Fruit fly (Drosophila melanogaster) whole organism, embryonic: ENCODE results near the gene Cad88C.

Experiments
- Aef1 ChIP-seq: fragments of 200-800 bp; sonication (Bioruptor generic); IDR thresholded peaks from 3 replicates; pipeline ENCODE4 v1.3.6; 2022; ENCODE audit warnings: missing biosample characterization, missing genetic modification characterization
- B-H1 ChIP-seq: fragments of 200-800 bp; sonication (Bioruptor generic); IDR thresholded peaks from 3 replicates; pipeline ENCODE4 v1.3.6; 2022; ENCODE audit warnings: missing biosample characterization, missing genetic modification characterization
- B-H2 ChIP-seq: fragments of 200-800 bp; sonication (Bioruptor generic); optimal IDR thresholded peaks from 2 replicates; lab custom pipeline; 2018; ENCODE audit warnings: missing biosample characterization, mild to moderate bottlenecking, missing genetic modification characterization
- BtbVII ChIP-seq: fragments of 200-800 bp; sonication (Bioruptor generic); optimal IDR thresholded peaks from 3 replicates; lab custom pipeline; 2017; ENCODE audit warnings: missing biosample characterization, mild to moderate bottlenecking, missing genetic modification characterization
- CG10366 ChIP-seq: fragments of 200-800 bp; sonication (Bioruptor generic); IDR thresholded peaks from 2 replicates; pipeline ENCODE4 v1.3.6; 2022; ENCODE audit warnings: missing biosample characterization, missing genetic modification characterization
- CG11085 ChIP-seq: fragments of 200-800 bp; sonication (Bioruptor generic); IDR thresholded peaks from 2 replicates; pipeline ENCODE4 v1.3.6; 2022; ENCODE audit warnings: missing biosample characterization, missing genetic modification characterization
- CG11456 ChIP-seq: fragments of 200-800 bp; sonication (Bioruptor generic); IDR thresholded peaks from 3 replicates; pipeline ENCODE4 v1.3.6; 2022; ENCODE audit warnings: missing biosample characterization, missing genetic modification characterization
- CG12155 ChIP-seq: fragments of 200-800 bp; sonication (Bioruptor generic); optimal IDR thresholded peaks from 3 replicates; lab custom pipeline; 2016; ENCODE audit warnings: missing biosample characterization, missing genetic modification characterization
- CG12219 ChIP-seq: fragments of 200-800 bp; sonication (Bioruptor generic); optimal IDR thresholded peaks from 3 replicates; lab custom pipeline; 2018; ENCODE audit warnings: missing biosample characterization, mild to moderate bottlenecking, missing genetic modification characterization
- CG12769 ChIP-seq: fragments of 200-800 bp; sonication (Bioruptor generic); optimal IDR thresholded peaks from 2 replicates; lab custom pipeline; 2019; ENCODE audit warnings: missing biosample characterization, mild to moderate bottlenecking, missing genetic modification characterization, moderate library complexity
- CG15011 ChIP-seq: fragments of 200-800 bp; sonication (Bioruptor generic); optimal IDR thresholded peaks from 3 replicates; lab custom pipeline; 2018; ENCODE audit warnings: missing biosample characterization, mild to moderate bottlenecking, missing genetic modification characterization
- CG17359 ChIP-seq: fragments of 200-800 bp; sonication (Bioruptor generic); optimal IDR thresholded peaks from 3 replicates; lab custom pipeline; 2018; ENCODE audit warnings: missing biosample characterization, mild to moderate bottlenecking, missing genetic modification characterization, moderate library complexity
- CG18599 ChIP-seq: fragments of 200-800 bp; sonication (Bioruptor generic); optimal IDR thresholded peaks from 3 replicates; lab custom pipeline; 2017; ENCODE audit warnings: missing biosample characterization, missing genetic modification characterization, mild to moderate bottlenecking, moderate library complexity, missing genetic modification reagents
- CG3163 ChIP-seq: fragments of 200-800 bp; sonication (Bioruptor generic); optimal IDR thresholded peaks from 3 replicates; lab custom pipeline; 2016; ENCODE audit warnings: missing biosample characterization, missing genetic modification characterization
- CG32767 ChIP-seq: fragments of 200-800 bp; sonication (Bioruptor generic); IDR thresholded peaks from 2 replicates; pipeline ENCODE4 v1.3.6; 2022; ENCODE audit warnings: missing biosample characterization, missing genetic modification characterization
- CG33213 ChIP-seq: fragments of 200-800 bp; sonication (Bioruptor generic); optimal IDR thresholded peaks from 3 replicates; lab custom pipeline; 2016; ENCODE audit warnings: missing biosample characterization, missing genetic modification characterization
- CG3847 ChIP-seq: fragments of 200-800 bp; sonication (Bioruptor generic); IDR thresholded peaks from 2 replicates; pipeline ENCODE4 v1.3.6; 2022; ENCODE audit warnings: missing biosample characterization, missing genetic modification characterization
- CG4328 ChIP-seq: fragments of 200-800 bp; sonication (Bioruptor generic); optimal IDR thresholded peaks from 3 replicates; lab custom pipeline; 2017; ENCODE audit warnings: missing biosample characterization, missing genetic modification reagents, missing genetic modification characterization
- CG4617 ChIP-seq: fragments of 200-800 bp; sonication (Bioruptor generic); optimal IDR thresholded peaks from 3 replicates; lab custom pipeline; 2016; ENCODE audit warnings: missing biosample characterization, missing genetic modification characterization, borderline replicate concordance
- CG7271 ChIP-seq: fragments of 200-800 bp; sonication (Bioruptor generic); optimal IDR thresholded peaks from 2 replicates; lab custom pipeline; 2018; ENCODE audit warnings: missing biosample characterization, mild to moderate bottlenecking, missing genetic modification characterization, moderate library complexity
- CG8388 ChIP-seq: fragments of 200-800 bp; sonication (Bioruptor generic); optimal IDR thresholded peaks from 2 replicates; lab custom pipeline; 2019; ENCODE audit warnings: missing biosample characterization, mild to moderate bottlenecking, missing genetic modification characterization, moderate library complexity
- CG9609 ChIP-seq: fragments of 200-800 bp; sonication (Bioruptor generic); optimal IDR thresholded peaks from 3 replicates; lab custom pipeline; 2016; ENCODE audit warnings: missing biosample characterization, missing genetic modification characterization
- CG9932 ChIP-seq: fragments of 200-800 bp; sonication (Bioruptor generic); IDR thresholded peaks from 2 replicates; pipeline ENCODE4 v1.3.6; 2022; ENCODE audit warnings: missing biosample characterization, missing genetic modification characterization
- Chrac-16 ChIP-seq: fragments of 200-800 bp; sonication (Bioruptor generic); optimal IDR thresholded peaks from 3 replicates; lab custom pipeline; 2016; ENCODE audit warnings: missing biosample characterization, missing genetic modification characterization
- CkIIα-i1 ChIP-seq: fragments of 200-800 bp; sonication (Bioruptor generic); IDR thresholded peaks from 2 replicates; pipeline ENCODE4 v1.3.6; 2022; ENCODE audit warnings: missing biosample characterization, missing genetic modification characterization
- Dfd ChIP-seq, 2 experiments: fragments of >200 bp; optimal IDR thresholded peaks; 2 replicates each; lab custom pipeline; 2017; ENCODE audit warnings: missing biosample characterization in 2 of 2, missing genetic modification characterization in 2 of 2
- Dp ChIP-seq: fragments of 200-800 bp; sonication (Bioruptor generic); optimal IDR thresholded peaks from 2 replicates; lab custom pipeline; 2018; ENCODE audit warnings: missing biosample characterization, mild to moderate bottlenecking, missing genetic modification characterization, moderate library complexity
- GATAe ChIP-seq: fragments of 200-800 bp; sonication (Bioruptor generic); conservative IDR thresholded peaks from 2 replicates; pipeline ENCODE4 v1.3.6; 2022; ENCODE audit warnings: missing biosample characterization, missing genetic modification characterization
- HHEX ChIP-seq: fragments of 200-800 bp; sonication (Bioruptor generic); optimal IDR thresholded peaks from 3 replicates; lab custom pipeline; 2017; ENCODE audit warnings: missing biosample characterization, mild to moderate bottlenecking, missing genetic modification characterization, missing genetic modification reagents
- Hmx ChIP-seq: fragments of 200-800 bp; sonication (Bioruptor generic); optimal IDR thresholded peaks from 2 replicates; lab custom pipeline; 2016; ENCODE audit warnings: missing biosample characterization, missing genetic modification characterization
- Hsf ChIP-seq: fragments of 200-800 bp; sonication (Bioruptor generic); optimal IDR thresholded peaks from 3 replicates; lab custom pipeline; 2016; ENCODE audit warnings: missing biosample characterization, missing genetic modification characterization
- Meics ChIP-seq: fragments of 200-800 bp; sonication (Bioruptor generic); optimal IDR thresholded peaks from 2 replicates; lab custom pipeline; 2017; ENCODE audit warnings: missing biosample characterization, mild to moderate bottlenecking, missing genetic modification characterization
- Side ChIP-seq: fragments of 200-800 bp; sonication (Bioruptor generic); optimal IDR thresholded peaks from 2 replicates; lab custom pipeline; 2016; ENCODE audit warnings: missing biosample characterization, missing genetic modification characterization
- Stat92E ChIP-seq, 3 experiments: fragments of >200 bp in 2 of 3; fragments of 200-800 bp in 1 of 3; sonication (Bioruptor generic) in 1 of 3; optimal IDR thresholded peaks; 2 replicates each; lab custom pipeline; 2017 to 2019; ENCODE audit warnings: missing biosample characterization in 3 of 3, missing genetic modification characterization in 3 of 3, mild to moderate bottlenecking in 1 of 3, moderate library complexity in 1 of 3
- Taf1 ChIP-seq: fragments of 200-800 bp; sonication (Bioruptor generic); IDR thresholded peaks from 2 replicates; pipeline ENCODE4 v1.3.6; 2022; ENCODE audit warnings: missing biosample characterization, missing genetic modification characterization
- Xbp1 ChIP-seq: fragments of 200-800 bp; sonication (Bioruptor generic); optimal IDR thresholded peaks from 3 replicates; lab custom pipeline; 2016; ENCODE audit warnings: missing biosample characterization, mild to moderate bottlenecking, missing genetic modification characterization
- esg ChIP-seq: fragments of 200-800 bp; sonication (Bioruptor generic); conservative IDR thresholded peaks from 2 replicates; pipeline ENCODE4 v1.3.6; 2022; ENCODE audit warnings: missing biosample characterization, missing genetic modification characterization
- gem ChIP-seq: fragments of 200-800 bp; sonication (Bioruptor generic); optimal IDR thresholded peaks from 2 replicates; lab custom pipeline; 2019; ENCODE audit warnings: missing biosample characterization, mild to moderate bottlenecking, missing genetic modification characterization, moderate library complexity
- hbn ChIP-seq: fragments of 200-800 bp; sonication (Bioruptor generic); IDR thresholded peaks from 2 replicates; pipeline ENCODE4 v1.3.6; 2022; ENCODE audit warnings: missing biosample characterization, missing genetic modification characterization; ENCODE audit not compliant: partially characterized antibody
- kah ChIP-seq: fragments of 200-800 bp; sonication (Bioruptor generic); optimal IDR thresholded peaks from 2 replicates; lab custom pipeline; 2018; ENCODE audit warnings: missing biosample characterization, mild to moderate bottlenecking, missing genetic modification characterization
- lmd ChIP-seq: fragments of 200-800 bp; sonication (Bioruptor generic); IDR thresholded peaks from 2 replicates; pipeline ENCODE4 v1.3.6; 2022; ENCODE audit warnings: missing biosample characterization, missing genetic modification characterization
- mam ChIP-seq: fragments of 200-800 bp; sonication (Bioruptor generic); optimal IDR thresholded peaks from 3 replicates; lab custom pipeline; 2016; ENCODE audit warnings: missing biosample characterization, missing genetic modification characterization
- pho ChIP-seq: fragments of 200-800 bp; sonication (Bioruptor generic); optimal IDR thresholded peaks from 2 replicates; lab custom pipeline; 2016; ENCODE audit warnings: missing biosample characterization, missing genetic modification characterization
- pita ChIP-seq: fragments of 200-800 bp; sonication (Bioruptor generic); optimal IDR thresholded peaks from 2 replicates; lab custom pipeline; 2017; ENCODE audit warnings: missing biosample characterization, mild to moderate bottlenecking, missing genetic modification characterization
- run ChIP-seq: fragments of 200-800 bp; sonication (Bioruptor generic); optimal IDR thresholded peaks from 3 replicates; lab custom pipeline; 2018; ENCODE audit warnings: missing biosample characterization, mild to moderate bottlenecking, missing genetic modification characterization
- sc ChIP-seq, 3 experiments: fragments of >200 bp in 2 of 3; fragments of 200-800 bp in 1 of 3; sonication (Bioruptor generic) in 1 of 3; optimal IDR thresholded peaks; 2 replicates in 2 of 3; 3 replicates in 1 of 3; lab custom pipeline; 2017; ENCODE audit warnings: mild to moderate bottlenecking in 1 of 3, missing biosample characterization in 1 of 3, missing genetic modification characterization in 1 of 3, missing genetic modification reagents in 1 of 3
- toy ChIP-seq: fragments of 200-800 bp; sonication (Bioruptor generic); IDR thresholded peaks from 2 replicates; pipeline ENCODE4 v1.3.6; 2022; ENCODE audit warnings: missing biosample characterization, missing genetic modification characterization
- tx ChIP-seq: fragments of 200-800 bp; sonication (Bioruptor generic); optimal IDR thresholded peaks from 2 replicates; lab custom pipeline; 2016; ENCODE audit warnings: missing biosample characterization, missing genetic modification characterization
- zfh1 ChIP-seq: fragments of 200-800 bp; sonication (Bioruptor generic); IDR thresholded peaks from 3 replicates; pipeline ENCODE4 v1.3.6; 2022; ENCODE audit warnings: missing biosample characterization, missing genetic modification characterization

Gene Cad88C

DNA sequence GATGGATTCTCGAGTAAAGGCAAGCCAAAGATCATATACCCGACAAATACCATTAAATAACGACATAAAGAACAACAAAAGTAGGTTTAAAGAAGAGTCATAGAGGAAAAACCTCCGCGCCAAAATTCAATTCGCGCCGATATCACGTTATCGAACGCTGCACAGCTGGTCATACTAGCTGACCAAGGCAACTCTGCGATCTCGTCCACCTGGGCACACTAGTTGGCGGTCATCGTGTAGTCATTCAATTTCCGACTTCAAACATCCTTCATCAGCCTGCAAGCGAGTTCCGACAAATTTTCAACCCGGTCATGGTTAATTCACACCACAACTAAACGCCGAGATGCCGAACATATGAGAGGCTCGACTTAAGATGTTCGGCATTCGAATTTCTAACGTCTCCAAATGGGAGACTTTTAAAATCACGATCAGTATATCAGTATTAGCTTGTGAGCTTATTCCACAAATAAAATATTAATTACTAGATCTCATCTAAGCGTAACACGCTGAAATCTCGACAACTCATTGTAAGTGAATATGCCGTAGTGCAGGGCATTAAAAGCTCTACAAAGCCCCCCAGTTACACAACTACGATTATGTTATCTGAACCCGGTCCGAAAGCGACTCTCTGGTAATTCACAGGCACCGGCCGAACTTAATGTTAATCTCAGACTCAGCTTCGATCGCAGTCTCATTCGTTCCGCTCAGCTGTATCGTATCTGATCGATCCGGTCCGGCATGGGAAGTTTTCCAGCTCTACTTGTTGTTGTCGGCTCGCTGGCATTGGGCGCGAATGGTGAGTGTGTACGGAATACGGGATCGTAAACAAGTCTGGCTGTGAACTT is 26.7 kb downstream of the Cad88C start, which contains the start of gene CG3505 (continued):
- TF ChIP-seq CG12219 (GFP tag; lab: Kevin White, UChicago) (peak; percentile 24), CG18599 (GFP tag; lab: Kevin White, UChicago) (peak; percentile 42), CG3847 (GFP tag; lab: Robert Waterston, UW) (peak; percentile 62), Aef1 (GFP tag; lab: Robert Waterston, UW) (no peak), CG12155 (GFP tag; lab: Kevin White, UChicago) (no peak), hbn (peak; percentile 38; the same call in 1 of the 2 replicates), CG3163 (no peak), CG11456 (GFP tag; lab: Robert Waterston, UW) (no peak), kah (GFP tag; lab: Kevin White, UChicago) (no peak), Dp (peak; percentile 100), CG9609 (no peak), Meics (GFP tag; lab: Kevin White, UChicago) (peak; percentile 72), CG15011 (peak; percentile 42), GATAe (no peak), run (tag; lab: Kevin White, UChicago) (peak; percentile 29), B-H2 (GFP tag; lab: Kevin White, UChicago) (no peak), Taf1 (no peak), CG33213 (GFP tag; lab: Kevin White, UChicago) (no peak), Hmx (GFP tag; lab: Kevin White, UChicago) (no peak), Dfd (GFP tag; optimal IDR thresholded peaks at IDR 0.05; lab: Kevin White, UChicago) (no peak), mam (GFP tag; lab: Kevin White, UChicago) (peak; percentile 41), CG9932 (GFP tag; lab: Robert Waterston, UW) (no peak), Side (GFP tag; lab: Kevin White, UChicago) (peak; percentile 17), Chrac-16 (GFP tag; lab: Kevin White, UChicago) (no peak), toy (GFP tag; lab: Robert Waterston, UW) (no peak), CG32767 (GFP tag; lab: Robert Waterston, UW) (no peak), tx (GFP tag; lab: Kevin White, UChicago) (no peak), Stat92E (GFP tag; optimal IDR thresholded peaks at IDR 0.05; lab: Kevin White, UChicago) (no peak), sc (optimal IDR thresholded peaks at IDR 0.05; lab: Kevin White, UChicago) (no peak), sc (GFP tag; optimal IDR thresholded peaks at IDR 0.05; lab: Kevin White, UChicago) (no peak), pita (GFP tag; lab: Kevin White, UChicago) (no peak), Xbp1 (GFP tag; lab: Kevin White, UChicago) (no peak), esg (GFP tag; lab: Robert Waterston, UW) (no peak), pho (GFP tag; lab: Kevin White, UChicago) (no peak), CG4617 (GFP tag; lab: Kevin White, UChicago) (no peak), zfh1 (GFP tag; lab: Robert Waterston, UW) (peak; percentile 45; the same call in 1 of the 3 replicates), HHEX (GFP tag; lab: Kevin White, UChicago) (peak; percentile 70), CkIIα-i1 (GFP tag; lab: Robert Waterston, UW) (no peak), lmd (GFP tag; lab: Robert Waterston, UW) (peak; percentile 14; the same call in 1 of the 2 replicates), CG12769 (tag; lab: Kevin White, UChicago) (peak; percentile 87), Hsf (GFP tag; lab: Kevin White, UChicago) (no peak), CG10366 (GFP tag; lab: Robert Waterston, UW) (0 out of 2 replicates have a peak, but pooled peaks have one; percentile 24), CG11085 (no peak), B-H1 (GFP tag; lab: Robert Waterston, UW) (no peak; the same call in 2 of the 3 replicates), CG8388 (GFP tag; lab: Kevin White, UChicago) (no peak), CG7271 (tag; lab: Kevin White, UChicago) (no peak), gem (tag; lab: Kevin White, UChicago) (no peak), CG17359 (peak; percentile 48), CG4328 (GFP tag; lab: Kevin White, UChicago) (peak; percentile 40), BtbVII (peak; percentile 29)
